Worm (Caenorhabditis elegans): Measurements from ENCODE around the gene nhr-91.

ce11 chrX:15268461-15268860 is 40.7 kb upstream of the nhr-91 start:
- TF ChIP-seq ztf-1 (GFP tag; conservative IDR thresholded peaks at IDR 0.05) (no peak), snpc-4 (tag; optimal IDR thresholded peaks at IDR 0.05) (no peak), nhr-77 (tag; optimal IDR thresholded peaks at IDR 0.05) (no peak), unc-62 (GFP tag; optimal IDR thresholded peaks at IDR 0.05) (no peak), nhr-11 (tag; optimal IDR thresholded peaks at IDR 0.05) (no peak)
